Fruit fly (Drosophila melanogaster): ENCODE measurements around the gene Uro.

DNA sequence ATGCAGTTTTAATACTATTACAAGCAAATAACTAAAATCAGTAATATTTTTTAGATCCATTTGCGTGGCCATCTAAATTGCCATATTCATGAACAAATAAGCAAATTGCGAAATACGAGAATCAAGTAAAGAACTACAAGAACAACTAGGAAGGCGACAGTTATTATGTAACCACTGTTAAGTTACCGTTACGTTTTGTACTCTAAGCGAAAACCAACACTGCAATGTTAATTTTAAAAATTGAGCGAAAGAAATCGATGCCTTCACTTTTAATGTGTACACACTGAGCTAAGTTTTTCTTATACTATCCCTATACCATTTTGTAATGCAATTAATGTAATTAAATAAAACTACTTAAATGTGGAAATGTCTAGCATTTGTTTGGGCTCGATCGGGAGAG is 40.5 kb downstream of the Uro start:
- TF ChIP-seq Hr96 (GFP tag; optimal IDR thresholded peaks at IDR 0.05), result no peak
- no peak for TF ChIP-seq CG5204 (GFP tag; optimal IDR thresholded peaks at IDR 0.05)
- TF ChIP-seq kay (GFP tag; ENCODE audit: borderline replicate concordance), result no peak
- TF ChIP-seq CG1620 (GFP tag; optimal IDR thresholded peaks at IDR 0.05), result no peak
- TF ChIP-seq tj (GFP tag; optimal IDR thresholded peaks at IDR 0.05), result no peak
- TF ChIP-seq pad (GFP tag; optimal IDR thresholded peaks at IDR 0.05), result no peak

All from whole organism, adult.